Worm (Caenorhabditis elegans): ENCODE measurements around the gene F35H8.12.

- TF ChIP-seq mdl-1 (tag; optimal IDR thresholded peaks at IDR 0.05) (peak; percentile 40), nfya-1 (tag; optimal IDR thresholded peaks at IDR 0.05; ENCODE audit: insufficient read depth) (peak; percentile 26), ztf-11 (tag; optimal IDR thresholded peaks at IDR 0.05) (no peak)
Observed at ce11 chrII:9601679-9602078, 50.0 kb downstream of the F35H8.12 start.
